Fruit fly (Drosophila melanogaster): Measurements from ENCODE around the gene Rph.
A peak's percentile ranks its signal among the peaks of the same experiment; 100 is the strongest.

Gene Rph

DNA sequence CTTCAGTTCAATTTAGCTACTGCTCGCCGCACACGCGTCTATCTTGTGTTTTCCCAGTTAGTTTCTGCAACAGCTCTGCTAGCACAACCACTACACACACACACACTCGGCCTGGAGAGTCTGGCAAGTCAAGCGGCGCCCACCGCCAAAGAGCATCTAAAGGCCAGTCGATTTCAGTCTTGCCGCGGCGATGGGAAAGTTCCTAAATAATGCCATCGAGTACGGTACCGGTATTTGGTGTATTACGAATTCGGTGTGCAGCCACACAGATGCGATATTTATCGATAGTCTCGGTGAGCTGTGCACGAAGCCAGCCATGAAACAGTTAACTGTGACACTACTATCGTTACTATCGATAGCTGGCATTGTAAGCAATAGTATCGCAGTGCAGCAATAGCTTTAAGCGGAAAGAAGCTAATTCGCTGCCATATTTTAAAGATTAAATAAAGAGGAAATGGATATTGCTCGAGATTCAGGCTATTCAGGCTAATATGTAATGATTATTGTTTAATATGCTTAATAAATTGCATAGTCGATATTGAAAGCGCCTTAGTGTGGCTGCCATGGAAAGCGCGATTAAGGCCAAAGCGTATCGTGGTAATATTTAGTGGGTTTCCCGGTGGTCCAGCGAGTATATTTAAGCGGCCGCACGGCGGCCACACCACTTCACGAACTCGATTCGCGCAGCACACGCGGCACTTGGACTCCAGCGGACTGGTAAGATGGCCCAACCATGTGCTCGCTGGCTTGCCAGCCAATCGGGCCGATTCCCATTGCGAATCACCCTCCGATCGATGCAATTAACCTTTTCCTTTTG is 12.5 kb downstream of the Rph start, which contains the start of gene stx (continued):
- TF ChIP-seq ssp (GFP tag; IDR thresholded peaks at IDR 0.05) (peak; percentile 50), CG15011 (GFP tag; optimal IDR thresholded peaks at IDR 0.05) (no peak), CG15479 (GFP tag; optimal IDR thresholded peaks at IDR 0.05) (no peak), CG18619 (GFP tag; optimal IDR thresholded peaks at IDR 0.05) (peak; percentile 24), zfh2 (GFP tag; optimal IDR thresholded peaks at IDR 0.05) (no peak), Ada2b (GFP tag; IDR thresholded peaks at IDR 0.05) (no peak), peb (GFP tag; IDR thresholded peaks at IDR 0.05) (no peak), CkIIα-i1 (GFP tag; IDR thresholded peaks at IDR 0.05) (no peak), jing (GFP tag; optimal IDR thresholded peaks at IDR 0.05) (no peak), CG9437 (GFP tag; optimal IDR thresholded peaks at IDR 0.05) (no peak), CG30431 (GFP tag; optimal IDR thresholded peaks at IDR 0.05) (no peak), Dbx (GFP tag; IDR thresholded peaks at IDR 0.05) (peak; percentile 63; the same call in 2 of the 3 replicates), CG5245 (GFP tag; optimal IDR thresholded peaks at IDR 0.05) (no peak), CG15514 (GFP tag; optimal IDR thresholded peaks at IDR 0.05) (peak; percentile 26), CG9727 (GFP tag; optimal IDR thresholded peaks at IDR 0.05) (no peak), ab (GFP tag; optimal IDR thresholded peaks at IDR 0.05) (no peak), CG1602 (GFP tag; optimal IDR thresholded peaks at IDR 0.05) (no peak), stwl (tag; optimal IDR thresholded peaks at IDR 0.05) (peak; percentile 81), CG10959 (GFP tag; IDR thresholded peaks at IDR 0.05) (no peak), CG17568 (GFP tag; optimal IDR thresholded peaks at IDR 0.05) (no peak), emc (GFP tag; optimal IDR thresholded peaks at IDR 0.05) (no peak), scrt (GFP tag; optimal IDR thresholded peaks at IDR 0.05) (peak; percentile 47), CG13424 (tag; optimal IDR thresholded peaks at IDR 0.05) (no peak), CG6791 (GFP tag; IDR thresholded peaks at IDR 0.05; ENCODE audit: partially characterized antibody) (peak; percentile 96), hth (optimal IDR thresholded peaks at IDR 0.05) (no peak), gce (GFP tag; IDR thresholded peaks at IDR 0.05) (peak; percentile 60; the same call in 2 of the 3 replicates), CG9215 (GFP tag; IDR thresholded peaks at IDR 0.05) (no peak), Dad (GFP tag; optimal IDR thresholded peaks at IDR 0.05) (no peak), Side (GFP tag; optimal IDR thresholded peaks at IDR 0.05) (no peak), Stat92E (GFP tag; optimal IDR thresholded peaks at IDR 0.05) (peak in 1 of 3 experiments; percentile 21), CG14860 (GFP tag; IDR thresholded peaks at IDR 0.05; ENCODE audit: partially characterized antibody) (peak; percentile 98), Gsc (GFP tag; IDR thresholded peaks at IDR 0.05) (no peak), sens-2 (GFP tag; IDR thresholded peaks at IDR 0.05) (no peak), dm (GFP tag; optimal IDR thresholded peaks at IDR 0.05) (peak; percentile 86), CG8924 (tag; optimal IDR thresholded peaks at IDR 0.05) (peak; percentile 22), cato (GFP tag; optimal IDR thresholded peaks at IDR 0.05; ENCODE audit: borderline replicate concordance) (no peak), lbe (GFP tag; optimal IDR thresholded peaks at IDR 0.05) (peak; percentile 8), Dp (GFP tag; optimal IDR thresholded peaks at IDR 0.05) (peak; percentile 48), TFAM (GFP tag; optimal IDR thresholded peaks at IDR 0.05) (no peak), CG14441 (GFP tag; IDR thresholded peaks at IDR 0.05) (no peak), ro (GFP tag; IDR thresholded peaks at IDR 0.05) (no peak), CG32532 (GFP tag; IDR thresholded peaks at IDR 0.05) (peak; percentile 66), HmgD (GFP tag; optimal IDR thresholded peaks at IDR 0.05) (no peak), ase (GFP tag; IDR thresholded peaks at IDR 0.05) (no peak), H15 (GFP tag; IDR thresholded peaks at IDR 0.05) (0 out of 3 replicates have a peak, but pooled peaks have one; percentile 27), vfl (GFP tag; optimal IDR thresholded peaks at IDR 0.05) (no peak), CG1024 (GFP tag; IDR thresholded peaks at IDR 0.05) (no peak; the same call in 1 of the 2 replicates), dmrt11E (tag; optimal IDR thresholded peaks at IDR 0.05) (no peak), en (GFP tag; optimal IDR thresholded peaks at IDR 0.05) (no peak), fd96Cb (tag; optimal IDR thresholded peaks at IDR 0.05) (no peak)

All from whole organism, embryonic.